Fruit fly (Drosophila melanogaster) whole organism, embryonic: Measurements from ENCODE around the gene Cpr31A.

Source experiments
- Ada2b ChIP-seq: fragments of 200-800 bp; sonication (Bioruptor generic); IDR thresholded peaks from 2 replicates; pipeline ENCODE4 v1.3.6; 2022; ENCODE audit warnings: missing biosample characterization, missing genetic modification characterization
- Asciz ChIP-seq: fragments of 200-800 bp; sonication (Bioruptor generic); optimal IDR thresholded peaks from 2 replicates; lab custom pipeline; 2017; ENCODE audit warnings: missing biosample characterization, mild to moderate bottlenecking, missing genetic modification characterization, missing genetic modification reagents
- Atf6 ChIP-seq: fragments of 200-800 bp; sonication (Bioruptor generic); IDR thresholded peaks from 2 replicates; pipeline ENCODE4 v1.3.6; 2022; ENCODE audit warnings: missing biosample characterization, missing genetic modification characterization
- C15 ChIP-seq: fragments of 200-800 bp; sonication (Bioruptor generic); IDR thresholded peaks from 3 replicates; pipeline ENCODE4 v1.3.6; 2022; ENCODE audit warnings: missing biosample characterization, missing genetic modification characterization
- CG10462 ChIP-seq: fragments of 200-800 bp; sonication (Bioruptor generic); optimal IDR thresholded peaks from 2 replicates; lab custom pipeline; 2016; ENCODE audit warnings: missing biosample characterization, missing genetic modification characterization
- CG12219 ChIP-seq: fragments of 200-800 bp; sonication (Bioruptor generic); optimal IDR thresholded peaks from 3 replicates; lab custom pipeline; 2018; ENCODE audit warnings: missing biosample characterization, mild to moderate bottlenecking, missing genetic modification characterization
- CG12391 ChIP-seq: fragments of 200-800 bp; sonication (Bioruptor generic); optimal IDR thresholded peaks from 3 replicates; lab custom pipeline; 2018; ENCODE audit warnings: missing biosample characterization, mild to moderate bottlenecking, missing genetic modification characterization, moderate library complexity
- CG13775 ChIP-seq: fragments of 200-800 bp; sonication (Bioruptor generic); optimal IDR thresholded peaks from 3 replicates; lab custom pipeline; 2017; ENCODE audit warnings: missing biosample characterization, mild to moderate bottlenecking, missing genetic modification characterization
- CG17802 ChIP-seq: fragments of 200-800 bp; sonication (Bioruptor generic); optimal IDR thresholded peaks from 2 replicates; lab custom pipeline; 2018; ENCODE audit warnings: missing biosample characterization, mild to moderate bottlenecking, missing genetic modification characterization, moderate library complexity
- CG2199 ChIP-seq: fragments of 200-800 bp; sonication (Bioruptor generic); IDR thresholded peaks from 3 replicates; pipeline ENCODE4 v1.3.6; 2022; ENCODE audit warnings: missing biosample characterization, missing genetic modification characterization
- CG2678 ChIP-seq: fragments of 200-800 bp; sonication (Bioruptor generic); optimal IDR thresholded peaks from 3 replicates; lab custom pipeline; 2019; ENCODE audit warnings: missing biosample characterization, mild to moderate bottlenecking, missing genetic modification characterization, moderate library complexity
- CG2889 ChIP-seq: fragments of 200-800 bp; sonication (Bioruptor generic); IDR thresholded peaks from 3 replicates; pipeline ENCODE4 v1.3.6; 2022; ENCODE audit warnings: missing biosample characterization, missing genetic modification characterization
- CG43689 ChIP-seq: fragments of 200-800 bp; sonication (Bioruptor generic); IDR thresholded peaks from 2 replicates; pipeline ENCODE4 v1.3.6; 2022; ENCODE audit warnings: missing biosample characterization, missing genetic modification characterization
- CG6175 ChIP-seq: fragments of 200-800 bp; sonication (Bioruptor generic); IDR thresholded peaks from 3 replicates; pipeline ENCODE4 v1.3.6; 2022; ENCODE audit warnings: missing biosample characterization, missing genetic modification characterization
- CG8924 ChIP-seq: fragments of 200-800 bp; optimal IDR thresholded peaks from 3 replicates; lab custom pipeline; 2019; ENCODE audit warnings: missing biosample characterization, mild to moderate bottlenecking, missing genetic modification characterization, moderate library complexity
- CG9727 ChIP-seq: fragments of 200-800 bp; sonication (Bioruptor generic); optimal IDR thresholded peaks from 3 replicates; lab custom pipeline; 2017; ENCODE audit warnings: missing biosample characterization, mild to moderate bottlenecking, missing genetic modification characterization
- CoRest ChIP-seq: fragments of 200-800 bp; sonication (Bioruptor generic); optimal IDR thresholded peaks from 3 replicates; lab custom pipeline; 2018; ENCODE audit warnings: missing biosample characterization, mild to moderate bottlenecking, missing genetic modification characterization, moderate library complexity
- D ChIP-seq, 2 experiments: fragments of 200-800 bp in 1 of 2; fragments of >200 bp in 1 of 2; sonication (Bioruptor generic) in 1 of 2; optimal IDR thresholded peaks; 2 replicates in 1 of 2; 3 replicates in 1 of 2; lab custom pipeline; 2017; ENCODE audit warnings: mild to moderate bottlenecking in 1 of 2, missing biosample characterization in 1 of 2, missing genetic modification characterization in 1 of 2, missing genetic modification reagents in 1 of 2
- Dbx ChIP-seq: fragments of 200-800 bp; sonication (Bioruptor generic); IDR thresholded peaks from 3 replicates; pipeline ENCODE4 v1.3.6; 2022; ENCODE audit warnings: missing biosample characterization, missing genetic modification characterization
- Dek ChIP-seq: fragments of 200-800 bp; sonication (Bioruptor generic); optimal IDR thresholded peaks from 3 replicates; lab custom pipeline; 2019; ENCODE audit warnings: missing biosample characterization, mild to moderate bottlenecking, missing genetic modification characterization, moderate library complexity
- HLH3B ChIP-seq: fragments of 200-800 bp; sonication (Bioruptor generic); IDR thresholded peaks from 2 replicates; pipeline ENCODE4 v1.3.6; 2022; ENCODE audit warnings: missing biosample characterization, missing genetic modification characterization
- Mad ChIP-seq: fragments of 200-800 bp; sonication (Bioruptor generic); optimal IDR thresholded peaks from 2 replicates; lab custom pipeline; 2016; ENCODE audit warnings: missing biosample characterization, missing genetic modification characterization
- Med ChIP-seq: fragments of 200-800 bp; sonication (Bioruptor generic); peaks from one replicate; lab custom pipeline; 2016; ENCODE audit warnings: missing biosample characterization, missing genetic modification characterization, mild to moderate bottlenecking, inconsistent platforms, moderate library complexity
- Optix ChIP-seq: fragments of 200-800 bp; sonication (Bioruptor generic); IDR thresholded peaks from 3 replicates; pipeline ENCODE4 v1.3.6; 2022; ENCODE audit warnings: missing biosample characterization, missing genetic modification characterization
- Sox102F ChIP-seq: fragments of 200-800 bp; sonication (Bioruptor generic); optimal IDR thresholded peaks from 2 replicates; lab custom pipeline; 2018; ENCODE audit warnings: missing biosample characterization, mild to moderate bottlenecking, missing genetic modification characterization, moderate library complexity
- Sry-β ChIP-seq: fragments of 200-800 bp; sonication (Bioruptor generic); optimal IDR thresholded peaks from 2 replicates; lab custom pipeline; 2018; ENCODE audit warnings: missing biosample characterization, mild to moderate bottlenecking, missing genetic modification characterization, moderate library complexity
- caup ChIP-seq: fragments of 200-800 bp; sonication (Bioruptor generic); optimal IDR thresholded peaks from 3 replicates; lab custom pipeline; 2017; ENCODE audit warnings: missing biosample characterization, mild to moderate bottlenecking, missing genetic modification characterization, moderate library complexity; ENCODE audit not compliant: severe bottlenecking
- dmrt99B ChIP-seq: fragments of 200-800 bp; sonication (Bioruptor generic); optimal IDR thresholded peaks from 2 replicates; lab custom pipeline; 2018; ENCODE audit warnings: missing biosample characterization, mild to moderate bottlenecking, missing genetic modification characterization, moderate library complexity
- fd96Cb ChIP-seq: fragments of 200-800 bp; sonication (Bioruptor generic); optimal IDR thresholded peaks from 2 replicates; lab custom pipeline; 2018; ENCODE audit warnings: missing biosample characterization, mild to moderate bottlenecking, missing genetic modification characterization, moderate library complexity
- fu2 ChIP-seq: fragments of 200-800 bp; sonication (Bioruptor generic); optimal IDR thresholded peaks from 2 replicates; lab custom pipeline; 2016; ENCODE audit warnings: missing biosample characterization, missing genetic modification characterization
- hb ChIP-seq: fragments of 200-800 bp; sonication (Bioruptor generic); IDR thresholded peaks from 3 replicates; pipeline ENCODE4 v1.3.6; 2022; ENCODE audit warnings: missing biosample characterization, missing genetic modification characterization; ENCODE audit not compliant: partially characterized antibody
- kay ChIP-seq: fragments of 200-800 bp; sonication (Bioruptor generic); optimal IDR thresholded peaks from 2 replicates; lab custom pipeline; 2016; ENCODE audit warnings: missing biosample characterization, missing genetic modification characterization
- ken ChIP-seq: fragments of 200-800 bp; sonication (Bioruptor generic); IDR thresholded peaks from 3 replicates; pipeline ENCODE4 v1.3.6; 2022; ENCODE audit warnings: missing biosample characterization, missing genetic modification characterization
- klu ChIP-seq: fragments of 200-800 bp; sonication (Bioruptor generic); IDR thresholded peaks from 2 replicates; pipeline ENCODE4 v1.3.6; 2022; ENCODE audit warnings: missing biosample characterization, missing genetic modification characterization
- lmd ChIP-seq: fragments of 200-800 bp; sonication (Bioruptor generic); IDR thresholded peaks from 2 replicates; pipeline ENCODE4 v1.3.6; 2022; ENCODE audit warnings: missing biosample characterization, missing genetic modification characterization
- p53 ChIP-seq: fragments of 200-800 bp; sonication (Bioruptor generic); optimal IDR thresholded peaks from 2 replicates; lab custom pipeline; 2016; ENCODE audit warnings: missing biosample characterization, missing genetic modification characterization
- pfk ChIP-seq: fragments of 200-800 bp; sonication (Bioruptor generic); optimal IDR thresholded peaks from 2 replicates; lab custom pipeline; 2018; ENCODE audit warnings: missing biosample characterization, mild to moderate bottlenecking, missing genetic modification characterization, moderate library complexity
- sens-2 ChIP-seq: fragments of 200-800 bp; sonication (Bioruptor generic); IDR thresholded peaks from 2 replicates; pipeline ENCODE4 v1.3.6; 2022; ENCODE audit warnings: missing biosample characterization, missing genetic modification characterization
- tll ChIP-seq, 2 experiments: fragments of 200-800 bp in 1 of 2; fragments of >200 bp in 1 of 2; sonication (Bioruptor generic) in 1 of 2; optimal IDR thresholded peaks; 2 replicates each; lab custom pipeline; 2017 to 2019; ENCODE audit warnings: missing biosample characterization in 2 of 2, missing genetic modification characterization in 2 of 2, mild to moderate bottlenecking in 1 of 2, moderate library complexity in 1 of 2
- zf30C ChIP-seq: fragments of 200-800 bp; sonication (Bioruptor generic); optimal IDR thresholded peaks from 3 replicates; lab custom pipeline; 2018; ENCODE audit warnings: missing biosample characterization, mild to moderate bottlenecking, missing genetic modification characterization

Gene Cpr31A

DNA sequence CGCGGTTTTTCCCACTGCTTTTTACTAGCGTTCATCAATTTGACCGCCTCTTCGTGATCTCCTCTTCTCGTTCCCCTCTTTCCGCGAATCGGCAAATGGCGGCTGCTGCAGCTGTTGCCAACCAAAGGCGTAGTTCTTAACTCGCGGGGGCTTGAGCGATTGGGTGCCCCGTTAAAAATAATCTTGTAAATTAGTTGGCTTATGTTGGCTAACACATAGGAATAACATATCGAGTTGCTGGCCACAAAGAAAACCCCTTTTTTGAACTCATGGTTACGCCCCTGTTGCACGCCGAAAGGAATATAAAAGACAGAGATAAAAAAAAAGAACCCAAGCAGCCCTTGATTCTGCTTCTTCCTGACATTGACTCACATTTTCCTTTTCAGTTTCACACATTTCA, 3.2 kb downstream of the Cpr31A start (continued):
- TF ChIP-seq CG2889 (GFP tag; lab: Robert Waterston, UW): peak; percentile 58; the same call in 2 of the 3 replicates
- peak; percentile 86 for TF ChIP-seq Optix (GFP tag; lab: Robert Waterston, UW)
- peak; percentile 54; the same call in 1 of the 2 replicates for TF ChIP-seq klu
- peak; percentile 83 for TF ChIP-seq lmd (GFP tag; lab: Robert Waterston, UW)
- peak; percentile 12 for TF ChIP-seq CoRest (tag; lab: Kevin White, UChicago)
- peak; percentile 35 for TF ChIP-seq CG8924 (tag; lab: Kevin White, UChicago)
- peak; percentile 38; the same call in 1 of the 3 replicates for TF ChIP-seq C15 (GFP tag; lab: Robert Waterston, UW)
- TF ChIP-seq Asciz (GFP tag; lab: Kevin White, UChicago): peak; percentile 23
- no peak for TF ChIP-seq hb (GFP tag; lab: Robert Waterston, UW)
- TF ChIP-seq dmrt99B (tag; lab: Kevin White, UChicago): peak; percentile 79
- TF ChIP-seq Ada2b (GFP tag; lab: Robert Waterston, UW): peak; percentile 76
- TF ChIP-seq CG6175: peak; percentile 46; the same call in 1 of the 3 replicates
- no peak for TF ChIP-seq Dek (tag; lab: Kevin White, UChicago)
- TF ChIP-seq caup: peak; percentile 38
- no peak for TF ChIP-seq Dbx
- TF ChIP-seq CG2199: peak; percentile 85
- no peak for TF ChIP-seq CG43689 (GFP tag; lab: Robert Waterston, UW)
- TF ChIP-seq fu2 (GFP tag; lab: Kevin White, UChicago): peak; percentile 41
- no peak for TF ChIP-seq kay (GFP tag; lab: Kevin White, UChicago)
- TF ChIP-seq fd96Cb (tag; lab: Kevin White, UChicago): peak; percentile 87
- peak; percentile 85 for TF ChIP-seq HLH3B (GFP tag; lab: Robert Waterston, UW)
- no peak for TF ChIP-seq zf30C (GFP tag; lab: Kevin White, UChicago)
- peak; percentile 62 for TF ChIP-seq CG17802 (tag; lab: Kevin White, UChicago)
- peak; percentile 96 for TF ChIP-seq Med (GFP tag; lab: Kevin White, UChicago)
- TF ChIP-seq CG2678 (tag; lab: Kevin White, UChicago): peak; percentile 64
- TF ChIP-seq pfk: no peak
- TF ChIP-seq Sry-β (GFP tag; lab: Kevin White, UChicago): no peak
- peak; percentile 91 for TF ChIP-seq ken
- TF ChIP-seq CG9727: peak; percentile 79
- TF ChIP-seq sens-2: peak; percentile 76
- TF ChIP-seq CG10462 (GFP tag; lab: Kevin White, UChicago): peak; percentile 44
- TF ChIP-seq tll (GFP tag; optimal IDR thresholded peaks at IDR 0.05; lab: Kevin White, UChicago): no peak
- peak; percentile 58 for TF ChIP-seq CG12391 (tag; lab: Kevin White, UChicago)
- TF ChIP-seq Sox102F (GFP tag; lab: Kevin White, UChicago): peak; percentile 77
- no peak for TF ChIP-seq D (optimal IDR thresholded peaks at IDR 0.05; lab: Kevin White, UChicago)
- TF ChIP-seq D (GFP tag; optimal IDR thresholded peaks at IDR 0.05; lab: Kevin White, UChicago): peak; percentile 69
- TF ChIP-seq CG12219 (GFP tag; lab: Kevin White, UChicago): peak; percentile 65
- TF ChIP-seq p53 (GFP tag; lab: Kevin White, UChicago): no peak
- TF ChIP-seq Atf6 (GFP tag; lab: Robert Waterston, UW): peak; percentile 23; the same call in 1 of the 2 replicates
- TF ChIP-seq Mad (GFP tag; lab: Kevin White, UChicago): no peak
- peak; percentile 62 for TF ChIP-seq CG13775 (GFP tag; lab: Kevin White, UChicago)
